Worm (Caenorhabditis elegans) whole organism, late embryonic: Measurements from ENCODE around the gene F53C3.4.

Experiments used
- F13H6.1 ChIP-seq: sonication (generic microtip); optimal IDR thresholded peaks from 2 replicates; lab custom pipeline; 2016; ENCODE audit warnings: missing genetic modification characterization, missing compliant biosample characterization
- Y22D7AL.16 ChIP-seq: sonication (generic microtip); optimal IDR thresholded peaks from 2 replicates; lab custom pipeline; 2016; ENCODE audit warnings: missing genetic modification characterization, missing compliant biosample characterization
- ama-1 ChIP-seq: fragments of 150-350 bp; optimal IDR thresholded peaks from 2 replicates; lab custom pipeline; 2014
- hlh-30 ChIP-seq: sonication (generic microtip); optimal IDR thresholded peaks from 2 replicates; lab custom pipeline; 2017; ENCODE audit warnings: antibody characterized with exemption, missing genetic modification characterization, missing compliant biosample characterization; ENCODE audit not compliant: insufficient read depth
- nhr-11 ChIP-seq: fragments of 150-350 bp; optimal IDR thresholded peaks from 2 replicates; lab custom pipeline; 2014; ENCODE audit warnings: missing biosample characterization, missing genetic modification characterization
- npax-4 ChIP-seq: sonication (generic microtip); optimal IDR thresholded peaks from 2 replicates; lab custom pipeline; 2016; ENCODE audit warnings: missing genetic modification characterization, missing compliant biosample characterization
- pha-2 ChIP-seq: sonication (generic microtip); optimal IDR thresholded peaks from 2 replicates; lab custom pipeline; 2017; ENCODE audit warnings: mild to moderate bottlenecking, missing genetic modification characterization, missing compliant biosample characterization
- pqm-1 ChIP-seq: sonication (generic microtip); optimal IDR thresholded peaks from 2 replicates; lab custom pipeline; 2016; ENCODE audit warnings: missing genetic modification characterization, missing compliant biosample characterization

- no peak for TF ChIP-seq pha-2
- no peak for TF ChIP-seq npax-4
- TF ChIP-seq ama-1 (lab: Kevin White, UChicago): no peak
- no peak for TF ChIP-seq nhr-11 (tag; lab: Kevin White, UChicago)
- no peak for TF ChIP-seq hlh-30
- TF ChIP-seq F13H6.1 (tag; lab: Kevin White, UChicago): no peak
- TF ChIP-seq Y22D7AL.16 (tag; lab: Kevin White, UChicago): no peak
- TF ChIP-seq pqm-1 (tag; lab: Kevin White, UChicago): no peak
These were observed 10.1 kb downstream of the F53C3.4 start for ce11 chrII:3911284-3911683.
